Worm (Caenorhabditis elegans): ENCODE data around the gene F47B7.5.

ce11 chrX:3791098-3791497 lies 22.5 kb upstream of the F47B7.5 start:
- TF ChIP-seq che-1 (tag; optimal IDR thresholded peaks at IDR 0.05) (no peak), hlh-30 (tag; optimal IDR thresholded peaks at IDR 0.05; ENCODE audit: insufficient read depth) (no peak), pqm-1 (tag; optimal IDR thresholded peaks at IDR 0.05) (no peak), madf-2 (tag; optimal IDR thresholded peaks at IDR 0.05) (no peak), ceh-30 (tag; optimal IDR thresholded peaks at IDR 0.05) (no peak), unc-86 (tag; optimal IDR thresholded peaks at IDR 0.05) (no peak)

All from whole organism, late embryonic.